Worm (Caenorhabditis elegans): Measurements from ENCODE around the gene M02A10.1.

The M02A10.1 gene

DNA sequence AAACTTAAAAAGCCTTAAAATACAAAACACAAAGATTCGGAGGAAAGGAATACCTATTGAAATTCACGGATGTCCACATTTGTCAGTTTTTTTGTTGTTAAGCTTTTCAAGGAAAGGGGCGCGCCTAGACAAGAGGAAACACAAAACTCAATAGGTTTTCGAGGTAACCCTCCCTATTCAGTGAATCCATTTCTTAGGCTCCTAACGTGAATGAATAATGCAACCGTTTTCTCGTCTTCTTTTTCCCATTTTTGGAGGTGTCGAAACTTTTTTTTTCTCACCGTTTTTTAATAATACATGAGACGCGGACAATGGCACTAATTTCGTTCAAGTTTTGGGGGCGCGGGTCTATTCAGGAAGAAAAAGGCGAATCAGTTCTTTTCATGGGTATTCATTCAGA is 30.4 kb downstream of the M02A10.1 start:
- no peak for TF ChIP-seq unc-62 (GFP tag; optimal IDR thresholded peaks at IDR 0.05)

DNA sequence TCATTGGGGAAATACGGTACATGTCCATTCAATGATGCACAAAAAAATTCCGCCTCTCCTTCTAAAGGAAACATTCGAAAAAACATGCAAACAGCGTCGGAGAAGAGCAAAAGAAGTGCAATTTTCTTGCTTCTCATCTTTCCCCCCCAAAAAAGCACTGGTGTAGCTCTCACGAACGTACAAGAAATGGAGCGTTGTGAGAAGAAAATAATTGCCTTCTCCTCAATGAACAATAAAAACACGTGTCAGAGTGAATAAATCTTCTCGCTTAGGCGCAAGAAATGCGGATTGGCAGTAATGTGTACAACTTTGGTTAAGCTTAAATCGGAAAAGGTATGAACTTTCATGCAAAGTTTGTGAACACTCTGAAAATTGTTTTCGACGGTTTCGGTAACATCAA is 41.7 kb downstream of the M02A10.1 start:
- TF ChIP-seq unc-62 (GFP tag; optimal IDR thresholded peaks at IDR 0.05): no peak
